Fruit fly (Drosophila melanogaster) whole organism: ENCODE measurements around the gene mag.

ENCODE experiments used
- CG8478 ChIP-seq: fragments of >200 bp; optimal IDR thresholded peaks from 2 replicates; lab custom pipeline; 2018; ENCODE audit warnings: inconsistent platforms
- Dll ChIP-seq: fragments of >200 bp; optimal IDR thresholded peaks from 2 replicates; lab custom pipeline; 2017
- EcR ChIP-seq, 2 experiments: fragments of >200 bp; optimal IDR thresholded peaks; 2 replicates each; lab custom pipeline; 2017; ENCODE audit warnings: missing biosample characterization in 2 of 2, missing genetic modification characterization in 2 of 2, missing genetic modification reagents in 2 of 2
- pan ChIP-seq: fragments of >200 bp; optimal IDR thresholded peaks from 2 replicates; lab custom pipeline; 2017
- psq ChIP-seq: fragments of >200 bp; optimal IDR thresholded peaks from 2 replicates; lab custom pipeline; 2017
- usp ChIP-seq: fragments of >200 bp; optimal IDR thresholded peaks from 2 replicates; lab custom pipeline; 2017; ENCODE audit warnings: missing biosample characterization, missing genetic modification characterization, mixed read lengths

mag gene

dm6 chr3L:20465941-20466340 is 5.5 kb downstream of the mag start, which contains the start of gene CG42764:
TSS of gene CG42764 (minus strand) at chr3L:20466041.
- no peak for TF ChIP-seq Dll (lab: Kevin White, UChicago)
- no peak for TF ChIP-seq psq (lab: Kevin White, UChicago)
- TF ChIP-seq usp: no peak
- no peak for TF ChIP-seq EcR (GFP tag; optimal IDR thresholded peaks at IDR 0.05; lab: Kevin White, UChicago)
- TF ChIP-seq CG8478 (lab: Kevin White, UChicago): no peak
- TF ChIP-seq pan (lab: Kevin White, UChicago): no peak

dm6 chr3L:20466599-20466998 is 6.1 kb downstream of the mag start, which contains the start of gene Tdh:
TSS of gene Tdh (plus strand) at chr3L:20466944.
- TF ChIP-seq usp: no peak
- TF ChIP-seq EcR (GFP tag; optimal IDR thresholded peaks at IDR 0.05; lab: Kevin White, UChicago): no peak
- TF ChIP-seq psq (lab: Kevin White, UChicago): no peak
- no peak for TF ChIP-seq Dll (lab: Kevin White, UChicago)
- no peak for TF ChIP-seq pan (lab: Kevin White, UChicago)
- TF ChIP-seq CG8478 (lab: Kevin White, UChicago): no peak

- TF ChIP-seq EcR (GFP tag; optimal IDR thresholded peaks at IDR 0.05; lab: Kevin White, UChicago): no peak
- no peak for TF ChIP-seq Dll (lab: Kevin White, UChicago)
- TF ChIP-seq CG8478 (lab: Kevin White, UChicago): no peak
- TF ChIP-seq usp: no peak
- no peak for TF ChIP-seq psq (lab: Kevin White, UChicago)
- TF ChIP-seq pan (lab: Kevin White, UChicago): no peak
These were observed 7.0 kb downstream of the mag start for dm6 chr3L:20467433-20467832.

- no peak for TF ChIP-seq CG8478 (lab: Kevin White, UChicago)
- TF ChIP-seq usp: no peak
- TF ChIP-seq EcR (GFP tag; optimal IDR thresholded peaks at IDR 0.05; lab: Kevin White, UChicago): no peak
These were observed 10.6 kb downstream of the mag start for dm6 chr3L:20470991-20471498.

- no peak for TF ChIP-seq usp
- no peak for TF ChIP-seq pan (lab: Kevin White, UChicago)
- TF ChIP-seq EcR (GFP tag; optimal IDR thresholded peaks at IDR 0.05; lab: Kevin White, UChicago): no peak
- no peak for TF ChIP-seq CG8478 (lab: Kevin White, UChicago)
- TF ChIP-seq Dll (lab: Kevin White, UChicago): no peak
- no peak for TF ChIP-seq psq (lab: Kevin White, UChicago)
These were observed 11.2 kb downstream of the mag start for dm6 chr3L:20471499-20472313.

dm6 chr3L:20472607-20473006 is 12.1 kb downstream of the mag start:
- TF ChIP-seq usp (no peak), Dll (lab: Kevin White, UChicago) (no peak), CG8478 (lab: Kevin White, UChicago) (no peak), EcR (GFP tag; optimal IDR thresholded peaks at IDR 0.05; lab: Kevin White, UChicago) (no peak), psq (lab: Kevin White, UChicago) (no peak), pan (lab: Kevin White, UChicago) (no peak)

dm6 chr3L:20473021-20473799 is 12.7 kb downstream of the mag start, which contains the start of the genes CG32428 and CG5969:
TSS of gene CG32428 (minus strand) at chr3L:20473723.
TSS of gene CG5969 (plus strand) at chr3L:20473783.
- TF ChIP-seq CG8478 (lab: Kevin White, UChicago): no peak
- no peak for TF ChIP-seq Dll (lab: Kevin White, UChicago)
- no peak for TF ChIP-seq psq (lab: Kevin White, UChicago)
- TF ChIP-seq usp: no peak
- TF ChIP-seq EcR (GFP tag; optimal IDR thresholded peaks at IDR 0.05; lab: Kevin White, UChicago): no peak
- no peak for TF ChIP-seq pan (lab: Kevin White, UChicago)

dm6 chr3L:20474197-20474788 is 13.8 kb downstream of the mag start, which contains the start of gene isoQC:
TSS of gene isoQC (plus strand) at chr3L:20474466.
- TF ChIP-seq Dll (lab: Kevin White, UChicago) (no peak), usp (no peak), pan (lab: Kevin White, UChicago) (no peak), psq (lab: Kevin White, UChicago) (no peak), EcR (GFP tag; optimal IDR thresholded peaks at IDR 0.05; lab: Kevin White, UChicago) (no peak), CG8478 (lab: Kevin White, UChicago) (no peak)

- TF ChIP-seq pan (lab: Kevin White, UChicago) (no peak), EcR (GFP tag; optimal IDR thresholded peaks at IDR 0.05; lab: Kevin White, UChicago) (no peak), Dll (lab: Kevin White, UChicago) (no peak), psq (lab: Kevin White, UChicago) (no peak), usp (no peak), CG8478 (lab: Kevin White, UChicago) (no peak)
These were observed 14.3 kb downstream of the mag start for dm6 chr3L:20474789-20475208.

- TF ChIP-seq CG8478 (lab: Kevin White, UChicago) (no peak), Dll (lab: Kevin White, UChicago) (no peak), pan (lab: Kevin White, UChicago) (peak; percentile 34), usp (no peak)
These were observed 27.2 kb downstream of the mag start for dm6 chr3L:20487649-20488048.
